Fruit fly (Drosophila melanogaster): ENCODE measurements around the gene CG14253.

Gene CG14253

DNA sequence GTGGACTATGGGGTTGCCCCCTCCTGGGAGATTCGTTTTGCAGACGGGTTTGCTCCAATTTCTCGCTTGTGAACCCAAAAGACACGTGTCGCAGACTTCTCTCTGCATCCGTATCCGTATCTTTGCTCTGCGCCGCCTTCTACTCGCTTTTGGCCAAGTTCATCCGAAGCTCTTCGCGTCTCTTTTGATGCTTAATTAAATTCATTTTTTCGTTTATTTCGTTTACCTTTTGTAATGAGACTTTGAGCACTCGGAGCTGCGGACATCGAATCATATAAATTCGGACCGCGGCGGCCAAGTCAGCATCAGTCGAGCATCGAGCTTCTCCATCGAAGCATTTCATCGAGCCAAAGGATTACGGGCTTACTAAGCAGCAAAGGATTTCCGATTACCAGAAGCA, 16.2 kb downstream of the CG14253 start, which contains the start of gene TwdlC:
TSS of gene TwdlC (plus strand) at position 301 of the 400 bp plus-strand sequence.
- TF ChIP-seq CG12605 (GFP tag; IDR thresholded peaks at IDR 0.05) (no peak), rn (GFP tag; IDR thresholded peaks at IDR 0.05) (no peak), CG4496 (GFP tag; IDR thresholded peaks at IDR 0.05) (no peak), gl (tag; optimal IDR thresholded peaks at IDR 0.05) (no peak), D1 (tag; optimal IDR thresholded peaks at IDR 0.05) (no peak), CG10348 (GFP tag; IDR thresholded peaks at IDR 0.05) (no peak), Snoo (tag; optimal IDR thresholded peaks at IDR 0.05) (no peak), CG13204 (GFP tag; optimal IDR thresholded peaks at IDR 0.05) (no peak), CG9948 (tag; optimal IDR thresholded peaks at IDR 0.05) (no peak), CG8159 (tag; optimal IDR thresholded peaks at IDR 0.05) (no peak), Ets98B (GFP tag; IDR thresholded peaks at IDR 0.05) (no peak), Pif1B (GFP tag; optimal IDR thresholded peaks at IDR 0.05) (no peak), CG14655 (GFP tag; optimal IDR thresholded peaks at IDR 0.05) (no peak), Pif1A (GFP tag; optimal IDR thresholded peaks at IDR 0.05) (no peak), fd96Ca (GFP tag; IDR thresholded peaks at IDR 0.05) (no peak), EcR (GFP tag; optimal IDR thresholded peaks at IDR 0.05) (no peak)

DNA sequence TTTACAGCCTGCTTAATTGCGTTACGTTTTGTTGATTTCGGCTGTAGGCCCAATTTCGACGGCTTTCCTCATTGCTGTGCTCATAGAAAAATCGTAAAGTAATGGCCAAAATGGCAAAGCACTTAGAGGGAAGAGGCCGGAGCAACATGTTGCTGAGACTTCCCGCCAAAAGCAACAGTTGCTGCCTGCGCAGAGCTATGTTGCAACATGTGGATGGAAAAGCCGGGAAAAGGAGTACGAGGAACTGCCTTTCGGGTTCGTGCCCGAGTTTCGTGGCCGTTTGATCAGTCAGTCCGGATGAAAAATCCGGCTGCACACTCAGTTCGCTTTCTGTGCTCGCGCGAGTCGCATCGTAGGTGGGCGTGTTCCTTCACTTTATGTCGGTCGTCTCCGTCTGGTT, 18.3 kb downstream of the CG14253 start, which contains the start of gene RYa-R:
TSS of gene RYa-R (plus strand) at position 339 of the 400 bp plus-strand sequence.
- no peak for TF ChIP-seq EcR (GFP tag; optimal IDR thresholded peaks at IDR 0.05)

DNA sequence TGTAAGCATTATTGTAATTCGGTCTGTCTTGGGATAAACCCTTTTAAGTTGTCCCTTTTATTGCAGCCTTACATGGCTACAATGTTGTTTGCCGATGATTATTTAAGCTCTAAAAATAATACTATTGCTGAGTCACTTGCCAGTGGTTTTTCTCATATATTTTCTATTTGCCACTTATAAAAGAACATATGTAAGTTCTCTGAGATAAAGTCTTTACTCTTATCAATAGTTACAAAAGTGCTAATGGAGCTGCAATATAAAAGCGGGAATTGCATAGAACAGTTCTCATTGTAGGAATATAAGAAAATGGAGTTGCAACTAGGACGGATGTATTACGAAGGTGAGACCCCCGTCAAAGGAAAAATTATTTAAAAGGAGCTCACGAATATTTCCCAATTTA, 21.1 kb downstream of the CG14253 start, which contains the start of gene CG31077:
TSS of gene CG31077 (plus strand) at position 301 of the 400 bp plus-strand sequence.
- TF ChIP-seq CG8301 (tag; optimal IDR thresholded peaks at IDR 0.05) (no peak), CG17806 (tag; optimal IDR thresholded peaks at IDR 0.05) (no peak)

DNA sequence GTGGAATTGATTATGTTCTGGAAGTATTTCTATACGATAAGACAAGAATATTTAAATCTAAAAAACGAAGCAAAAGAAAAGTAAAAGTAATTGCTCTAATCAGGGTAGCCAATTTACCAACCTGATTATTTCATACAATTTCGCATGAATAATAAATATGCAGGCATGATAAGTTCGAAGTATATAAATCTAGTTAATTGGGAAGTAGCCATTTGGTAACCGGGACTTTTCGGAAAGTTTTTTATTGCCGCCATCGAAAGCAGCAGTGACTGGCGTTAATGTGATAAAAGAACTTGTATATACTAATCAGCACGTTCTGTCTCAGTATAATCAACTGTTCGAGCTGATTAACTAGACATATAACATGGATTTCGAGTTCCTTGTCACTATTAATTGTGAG, 24.4 kb downstream of the CG14253 start:
- TF ChIP-seq rn (GFP tag; IDR thresholded peaks at IDR 0.05) = no peak
- TF ChIP-seq Ets98B (GFP tag; IDR thresholded peaks at IDR 0.05) = no peak
- no peak for TF ChIP-seq CG9948 (tag; optimal IDR thresholded peaks at IDR 0.05)
- TF ChIP-seq EcR (GFP tag; optimal IDR thresholded peaks at IDR 0.05) = no peak
- no peak for TF ChIP-seq Pif1B (GFP tag; optimal IDR thresholded peaks at IDR 0.05)
- no peak for TF ChIP-seq CG12605 (GFP tag; IDR thresholded peaks at IDR 0.05)
- TF ChIP-seq fd96Ca (GFP tag; IDR thresholded peaks at IDR 0.05) = no peak
- no peak for TF ChIP-seq CG8159 (tag; optimal IDR thresholded peaks at IDR 0.05)
- TF ChIP-seq CG10348 (GFP tag; IDR thresholded peaks at IDR 0.05) = no peak
- TF ChIP-seq CG34367 (tag; optimal IDR thresholded peaks at IDR 0.05) = no peak
- no peak for TF ChIP-seq CG17806 (tag; optimal IDR thresholded peaks at IDR 0.05)
- TF ChIP-seq gl (tag; optimal IDR thresholded peaks at IDR 0.05) = no peak
- TF ChIP-seq CG13204 (GFP tag; optimal IDR thresholded peaks at IDR 0.05) = no peak
- no peak for TF ChIP-seq D1 (tag; optimal IDR thresholded peaks at IDR 0.05)
- TF ChIP-seq CG8301 (tag; optimal IDR thresholded peaks at IDR 0.05) = no peak
- no peak for TF ChIP-seq CG32121 (GFP tag; IDR thresholded peaks at IDR 0.05)
- no peak for TF ChIP-seq CG15710 (tag; optimal IDR thresholded peaks at IDR 0.05)

DNA sequence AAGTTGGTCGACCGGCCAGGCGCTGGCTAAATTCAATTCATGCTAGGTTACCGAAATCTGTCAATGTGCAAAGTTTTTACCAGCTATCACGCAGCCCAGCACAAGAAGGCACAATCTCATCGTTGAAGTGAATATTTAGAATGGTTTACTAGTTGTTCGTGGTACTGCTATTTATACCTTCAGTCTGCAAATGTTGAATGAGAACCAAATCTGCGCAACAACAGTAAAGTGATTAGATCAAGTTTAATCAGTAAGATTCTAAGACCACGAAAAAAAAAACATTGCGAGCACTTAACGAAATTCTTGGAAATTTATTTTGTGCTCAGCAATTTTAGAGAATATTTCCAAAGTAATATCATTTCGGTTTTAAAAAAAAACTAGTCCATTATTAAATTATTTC, 27.0 kb downstream of the CG14253 start, which contains the start of gene CG6296:
TSS of gene CG6296 (minus strand) at position 132 of the 400 bp plus-strand sequence.
- TF ChIP-seq Pif1B (GFP tag; optimal IDR thresholded peaks at IDR 0.05) = no peak
- no peak for TF ChIP-seq fd96Ca (GFP tag; IDR thresholded peaks at IDR 0.05)
- TF ChIP-seq CG13204 (GFP tag; optimal IDR thresholded peaks at IDR 0.05) = no peak

DNA sequence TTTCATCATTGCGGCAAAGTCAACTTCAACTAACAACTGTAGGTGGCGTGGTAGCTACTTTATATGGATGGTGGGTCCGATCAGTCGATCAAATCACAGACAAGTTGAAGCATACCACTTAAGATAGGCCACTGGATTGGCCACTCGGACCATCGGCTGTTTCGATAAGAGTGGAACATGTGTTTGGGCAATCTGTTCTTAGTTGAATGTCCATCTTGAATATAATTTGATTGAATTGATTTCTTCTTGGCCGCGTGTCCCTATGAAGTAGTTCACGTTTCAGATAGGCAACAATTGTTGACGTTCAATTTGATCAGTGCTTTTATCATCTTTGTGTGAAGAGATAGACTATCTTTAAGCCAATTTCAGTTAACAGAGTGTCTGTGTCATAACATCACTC, 28.7 kb downstream of the CG14253 start, which contains the start of gene CG6295:
TSS of gene CG6295 (minus strand) at position 34 of the 400 bp plus-strand sequence.
- no peak for TF ChIP-seq CG12605 (GFP tag; IDR thresholded peaks at IDR 0.05)
- TF ChIP-seq CG32121 (GFP tag; IDR thresholded peaks at IDR 0.05) = no peak
- no peak for TF ChIP-seq CG8159 (tag; optimal IDR thresholded peaks at IDR 0.05)
- no peak for TF ChIP-seq CG4496 (GFP tag; IDR thresholded peaks at IDR 0.05)
- no peak for TF ChIP-seq CG8301 (tag; optimal IDR thresholded peaks at IDR 0.05)
- no peak for TF ChIP-seq CG10348 (GFP tag; IDR thresholded peaks at IDR 0.05)
- TF ChIP-seq CG17806 (tag; optimal IDR thresholded peaks at IDR 0.05) = no peak
- TF ChIP-seq CG13204 (GFP tag; optimal IDR thresholded peaks at IDR 0.05) = no peak
- no peak for TF ChIP-seq CG34367 (tag; optimal IDR thresholded peaks at IDR 0.05)
- no peak for TF ChIP-seq Snoo (tag; optimal IDR thresholded peaks at IDR 0.05)

DNA sequence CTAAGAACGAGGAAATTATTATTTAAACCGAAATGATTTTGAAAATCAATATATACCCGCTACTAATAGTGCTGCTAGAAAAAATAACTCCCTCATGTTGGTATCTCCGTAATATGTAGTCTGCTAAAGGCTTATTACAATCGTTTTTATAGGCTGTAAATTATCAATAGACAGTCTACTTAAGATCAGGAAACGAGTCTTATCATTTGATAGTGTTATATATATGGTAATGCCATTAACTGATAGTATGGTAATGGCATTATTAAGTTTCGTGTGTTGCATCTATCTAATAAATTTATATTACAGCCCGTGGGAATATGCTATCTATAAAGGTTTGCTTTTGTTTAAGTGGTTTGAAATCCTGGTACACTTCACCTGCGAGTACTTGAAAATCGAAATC, 39.8 kb downstream of the CG14253 start, which contains the start of gene CG17192:
TSS of gene CG17192 (minus strand) at position 101 of the 400 bp plus-strand sequence.
- TF ChIP-seq Pif1A (GFP tag; optimal IDR thresholded peaks at IDR 0.05) = no peak
- TF ChIP-seq CG17806 (tag; optimal IDR thresholded peaks at IDR 0.05) = no peak
- TF ChIP-seq Pif1B (GFP tag; optimal IDR thresholded peaks at IDR 0.05) = no peak
- no peak for TF ChIP-seq CG13204 (GFP tag; optimal IDR thresholded peaks at IDR 0.05)
- TF ChIP-seq EcR (GFP tag; optimal IDR thresholded peaks at IDR 0.05) = no peak
- no peak for TF ChIP-seq gl (tag; optimal IDR thresholded peaks at IDR 0.05)
- TF ChIP-seq CG12605 (GFP tag; IDR thresholded peaks at IDR 0.05) = no peak
- no peak for TF ChIP-seq CG4496 (GFP tag; IDR thresholded peaks at IDR 0.05)
- no peak for TF ChIP-seq Snoo (tag; optimal IDR thresholded peaks at IDR 0.05)
- TF ChIP-seq CG8301 (tag; optimal IDR thresholded peaks at IDR 0.05) = no peak
- TF ChIP-seq rn (GFP tag; IDR thresholded peaks at IDR 0.05) = no peak
- TF ChIP-seq CG15710 (tag; optimal IDR thresholded peaks at IDR 0.05) = no peak
- TF ChIP-seq CG10348 (GFP tag; IDR thresholded peaks at IDR 0.05) = no peak
